Fruit fly (Drosophila melanogaster) whole organism, wandering third instar larva: Measurements from ENCODE around the gene CG33267.

Source experiments
- Abd-B ChIP-seq: fragments of >200 bp; optimal IDR thresholded peaks from 2 replicates; lab custom pipeline; 2017; ENCODE audit warnings: missing biosample characterization, missing genetic modification characterization
- CG32264 ChIP-seq: fragments of 200-800 bp; sonication (Bioruptor generic); optimal IDR thresholded peaks from 2 replicates; lab custom pipeline; 2016; ENCODE audit warnings: missing biosample characterization, missing genetic modification characterization
- CG9705 ChIP-seq: fragments of 200-800 bp; sonication (Bioruptor generic); optimal IDR thresholded peaks from 2 replicates; lab custom pipeline; 2018; ENCODE audit warnings: missing biosample characterization, mild to moderate bottlenecking, missing genetic modification characterization
- CrebA ChIP-seq: fragments of 200-800 bp; sonication (Bioruptor generic); optimal IDR thresholded peaks from 2 replicates; lab custom pipeline; 2016; ENCODE audit warnings: missing biosample characterization, mild to moderate bottlenecking, missing genetic modification characterization, borderline replicate concordance
- Dfd ChIP-seq: fragments of >200 bp; optimal IDR thresholded peaks from 2 replicates; lab custom pipeline; 2017; ENCODE audit warnings: missing biosample characterization, missing genetic modification characterization
- Dif ChIP-seq: fragments of 200-275, 200-300 bp; sonication (Bioruptor generic); optimal IDR thresholded peaks from 2 replicates; lab custom pipeline; 2018; ENCODE audit warnings: missing biosample characterization, missing genetic modification characterization; ENCODE audit not compliant: partially characterized antibody
- GATAd ChIP-seq: sonication (Bioruptor generic); optimal IDR thresholded peaks from 2 replicates; lab custom pipeline; 2016; ENCODE audit warnings: missing biosample characterization, missing genetic modification characterization
- HLH106 ChIP-seq: fragments of 200-800 bp; optimal IDR thresholded peaks from 3 replicates; lab custom pipeline; 2019; ENCODE audit warnings: missing biosample characterization, mild to moderate bottlenecking, missing genetic modification characterization, moderate library complexity
- Hnf4 ChIP-seq: fragments of 200-800 bp; sonication (Bioruptor generic); optimal IDR thresholded peaks from 2 replicates; lab custom pipeline; 2016; ENCODE audit warnings: missing biosample characterization, mild to moderate bottlenecking, missing genetic modification characterization
- Hr78 ChIP-seq: fragments of >200 bp; optimal IDR thresholded peaks from 2 replicates; lab custom pipeline; 2017; ENCODE audit warnings: missing biosample characterization, missing genetic modification characterization
- Hr83 ChIP-seq: fragments of 200-300 bp; sonication (Bioruptor generic); optimal IDR thresholded peaks from 2 replicates; lab custom pipeline; 2016; ENCODE audit warnings: missing biosample characterization, mild to moderate bottlenecking, missing genetic modification characterization, moderate library complexity; ENCODE audit not compliant: poor library complexity, severe bottlenecking
- Jra ChIP-seq: sonication (Bioruptor generic); optimal IDR thresholded peaks from 2 replicates; lab custom pipeline; 2016; ENCODE audit warnings: missing biosample characterization, missing genetic modification characterization
- Mio ChIP-seq: sonication (Bioruptor generic); optimal IDR thresholded peaks from 2 replicates; lab custom pipeline; 2016; ENCODE audit warnings: missing biosample characterization, missing genetic modification characterization
- Myc ChIP-seq: fragments of >200 bp; optimal IDR thresholded peaks from 2 replicates; lab custom pipeline; 2017
- N ChIP-seq: fragments of >200 bp; optimal IDR thresholded peaks from 2 replicates; lab custom pipeline; 2018; ENCODE audit warnings: missing biosample characterization, missing external identifiers, missing genetic modification characterization
- OdsH ChIP-seq: fragments of 200-800 bp; sonication (Bioruptor generic); optimal IDR thresholded peaks from 2 replicates; lab custom pipeline; 2016; ENCODE audit warnings: missing biosample characterization, mild to moderate bottlenecking, missing genetic modification characterization
- Rel ChIP-seq, 2 experiments: fragments of 200-800 bp; sonication (Bioruptor generic) in 1 of 2; optimal IDR thresholded peaks; 2 replicates in 1 of 2; 3 replicates in 1 of 2; lab custom pipeline; 2016 to 2019; ENCODE audit warnings: mild to moderate bottlenecking in 2 of 2, missing biosample characterization in 2 of 2, missing genetic modification characterization in 2 of 2, moderate library complexity in 1 of 2
- Sp1 ChIP-seq: fragments of 200-800 bp; sonication (Bioruptor generic); optimal IDR thresholded peaks from 3 replicates; lab custom pipeline; 2019; ENCODE audit warnings: missing biosample characterization, mild to moderate bottlenecking, missing genetic modification characterization, moderate library complexity
- Vsx2 ChIP-seq: fragments of 200-300, 225-300 bp; sonication (Bioruptor generic); optimal IDR thresholded peaks from 2 replicates; lab custom pipeline; 2018; ENCODE audit warnings: missing biosample characterization, missing genetic modification characterization; ENCODE audit not compliant: partially characterized antibody
- br ChIP-seq: fragments of 200-800 bp; sonication (Bioruptor generic); optimal IDR thresholded peaks from 2 replicates; lab custom pipeline; 2016; ENCODE audit warnings: missing biosample characterization, missing genetic modification characterization
- brk ChIP-seq: fragments of 200-800 bp; sonication (Bioruptor generic); optimal IDR thresholded peaks from 2 replicates; lab custom pipeline; 2016; ENCODE audit warnings: missing biosample characterization, mild to moderate bottlenecking, missing genetic modification characterization
- dl ChIP-seq, 2 experiments: fragments of 175-275, 200-275 bp in 1 of 2; fragments of 200-275 bp in 1 of 2; sonication (Bioruptor generic); optimal IDR thresholded peaks; lab custom pipeline; 2018; ENCODE audit warnings: mild to moderate bottlenecking in 2 of 2, missing biosample characterization in 2 of 2, missing genetic modification characterization in 2 of 2, moderate library complexity in 2 of 2; ENCODE audit not compliant: partially characterized antibody in 2 of 2, insufficient read depth in 1 of 2
- dmrt93B ChIP-seq: fragments of 200-800 bp; sonication (Bioruptor generic); optimal IDR thresholded peaks from 2 replicates; lab custom pipeline; 2018; ENCODE audit warnings: missing biosample characterization, mild to moderate bottlenecking, missing genetic modification characterization
- dsf ChIP-seq: sonication (Bioruptor generic); optimal IDR thresholded peaks from 2 replicates; lab custom pipeline; 2016; ENCODE audit warnings: missing biosample characterization, missing genetic modification characterization, borderline replicate concordance
- ey ChIP-seq: fragments of 200-800 bp; sonication (Bioruptor generic); optimal IDR thresholded peaks from 2 replicates; lab custom pipeline; 2016; ENCODE audit warnings: missing biosample characterization, missing genetic modification characterization
- foxo ChIP-seq, 2 experiments: fragments of 200-800 bp; sonication (Bioruptor generic); optimal IDR thresholded peaks; 2 replicates in 1 of 2; 3 replicates in 1 of 2; lab custom pipeline; 2016 to 2017; ENCODE audit warnings: missing biosample characterization in 2 of 2, missing genetic modification characterization in 2 of 2
- fru ChIP-seq: fragments of 200-800 bp; sonication (Bioruptor generic); optimal IDR thresholded peaks from 3 replicates; lab custom pipeline; 2016; ENCODE audit warnings: missing biosample characterization, mild to moderate bottlenecking, missing genetic modification characterization
- h ChIP-seq: fragments of 200-800 bp; sonication (Bioruptor generic); optimal IDR thresholded peaks from 3 replicates; lab custom pipeline; 2016; ENCODE audit warnings: missing biosample characterization, mild to moderate bottlenecking, missing genetic modification characterization
- jim ChIP-seq: fragments of 175-275, 200-325 bp; sonication (Bioruptor generic); optimal IDR thresholded peaks from 2 replicates; lab custom pipeline; 2016; ENCODE audit warnings: missing biosample characterization, mild to moderate bottlenecking, missing genetic modification characterization
- lola ChIP-seq: fragments of >200 bp; optimal IDR thresholded peaks from 2 replicates; lab custom pipeline; 2017; ENCODE audit warnings: missing biosample characterization, missing genetic modification characterization
- pan ChIP-seq: fragments of >200 bp; optimal IDR thresholded peaks from 2 replicates; lab custom pipeline; 2017
- psq ChIP-seq: fragments of 200-800 bp; sonication (Bioruptor generic); optimal IDR thresholded peaks from 3 replicates; lab custom pipeline; 2017; ENCODE audit warnings: missing biosample characterization, mild to moderate bottlenecking, missing genetic modification characterization, moderate library complexity
- rgr ChIP-seq: fragments of 200-800 bp; sonication (Bioruptor generic); optimal IDR thresholded peaks from 3 replicates; lab custom pipeline; 2016; ENCODE audit warnings: missing biosample characterization, mild to moderate bottlenecking, missing genetic modification characterization
- sage ChIP-seq: fragments of 200-800 bp; sonication (Bioruptor generic); optimal IDR thresholded peaks from 2 replicates; lab custom pipeline; 2016; ENCODE audit warnings: missing biosample characterization, mild to moderate bottlenecking, missing genetic modification characterization
- sv ChIP-seq: fragments of 200-800 bp; sonication (Bioruptor generic); optimal IDR thresholded peaks from 3 replicates; lab custom pipeline; 2016; ENCODE audit warnings: missing biosample characterization, missing genetic modification characterization
- tai ChIP-seq: sonication (Bioruptor generic); optimal IDR thresholded peaks from 2 replicates; lab custom pipeline; 2016; ENCODE audit warnings: missing biosample characterization, missing genetic modification characterization
- usp ChIP-seq: fragments of >200 bp; optimal IDR thresholded peaks from 2 replicates; lab custom pipeline; 2017; ENCODE audit warnings: missing biosample characterization, missing genetic modification characterization
- woc ChIP-seq: sonication (Bioruptor generic); optimal IDR thresholded peaks from 2 replicates; lab custom pipeline; 2016; ENCODE audit warnings: missing biosample characterization, mild to moderate bottlenecking, missing genetic modification characterization

CG33267 gene

dm6 chr3L:11552996-11553671 is 11.1 kb upstream of the CG33267 start:
- TF ChIP-seq jim (no peak), CG9705 (GFP tag; lab: Kevin White, UChicago) (no peak), GATAd (GFP tag; lab: Kevin White, UChicago) (no peak), dmrt93B (no peak), fru (GFP tag; lab: Kevin White, UChicago) (peak; percentile 90), usp (GFP tag; lab: Kevin White, UChicago) (no peak), Jra (peak; percentile 32), HLH106 (no peak), psq (GFP tag; lab: Kevin White, UChicago) (peak; percentile 80), Sp1 (GFP tag; lab: Kevin White, UChicago) (peak; percentile 47), dsf (GFP tag; lab: Kevin White, UChicago) (no peak), CG32264 (GFP tag; lab: Kevin White, UChicago) (peak; percentile 24), Dfd (GFP tag; lab: Kevin White, UChicago) (no peak), pan (no peak), h (GFP tag; lab: Kevin White, UChicago) (peak; percentile 66), sv (GFP tag; lab: Kevin White, UChicago) (no peak), dl (GFP tag; optimal IDR thresholded peaks at IDR 0.05; lab: Kevin White, UChicago; ENCODE audit: insufficient read depth in 1 of 2, partially characterized antibody in 2 of 2) (peak; percentile 88 to 95), Hr83 (no peak), lola (GFP tag; lab: Kevin White, UChicago) (no peak), Mio (no peak), tai (GFP tag; lab: Kevin White, UChicago) (no peak), Hnf4 (peak; percentile 17), Myc (no peak), N (peak; percentile 70), rgr (peak; percentile 25), Dif (peak; percentile 99), foxo (GFP tag; optimal IDR thresholded peaks at IDR 0.05; lab: Kevin White, UChicago) (peak in 1 of 2 experiments; percentile 3), Hr78 (GFP tag; lab: Kevin White, UChicago) (no peak), br (GFP tag; lab: Kevin White, UChicago) (peak; percentile 1), Abd-B (GFP tag; lab: Kevin White, UChicago) (peak; percentile 34), sage (GFP tag; lab: Kevin White, UChicago) (peak; percentile 36), Vsx2 (GFP tag; lab: Kevin White, UChicago) (peak; percentile 65), CrebA (GFP tag; lab: Kevin White, UChicago) (peak; percentile 86), woc (GFP tag; lab: Kevin White, UChicago) (peak; percentile 0), ey (GFP tag; lab: Kevin White, UChicago) (no peak), brk (GFP tag; lab: Kevin White, UChicago) (peak; percentile 79), OdsH (GFP tag; lab: Kevin White, UChicago) (peak; percentile 35), Rel (GFP tag; optimal IDR thresholded peaks at IDR 0.05; lab: Kevin White, UChicago) (peak; percentile 34), Rel (tag; optimal IDR thresholded peaks at IDR 0.05; lab: Kevin White, UChicago) (peak; percentile 41)
- TF ChIP-seq, all 38 proteins: peak for 21

DNA sequence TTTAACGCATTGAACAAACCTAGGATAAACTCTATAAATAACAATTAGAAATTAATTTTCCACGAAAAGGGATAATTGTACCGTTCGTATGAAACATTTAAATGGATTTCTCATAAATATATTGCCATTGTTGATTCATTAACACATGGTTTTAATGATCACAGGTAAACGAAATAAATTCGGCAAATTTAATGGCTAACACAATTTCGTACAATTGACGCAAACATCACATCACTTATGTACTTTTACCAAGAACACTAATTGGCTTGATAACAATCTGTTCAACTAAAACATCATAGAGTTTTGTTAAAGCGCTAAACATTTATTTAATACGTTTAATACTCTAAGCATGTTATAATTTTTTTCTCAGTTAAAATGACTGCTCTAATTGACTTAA is 10.6 kb upstream of the CG33267 start:
- no peak for TF ChIP-seq sage (GFP tag; lab: Kevin White, UChicago)
- no peak for TF ChIP-seq CG9705 (GFP tag; lab: Kevin White, UChicago)
- peak; percentile 54 for TF ChIP-seq tai (GFP tag; lab: Kevin White, UChicago)
- TF ChIP-seq Myc: no peak
- TF ChIP-seq Hnf4: no peak

- TF ChIP-seq brk (GFP tag; lab: Kevin White, UChicago): peak; percentile 11
- TF ChIP-seq psq (GFP tag; lab: Kevin White, UChicago): peak; percentile 60
- TF ChIP-seq ey (GFP tag; lab: Kevin White, UChicago): peak; percentile 54
- TF ChIP-seq dl (GFP tag; optimal IDR thresholded peaks at IDR 0.05; lab: Kevin White, UChicago; ENCODE audit: insufficient read depth in 1 of 2, partially characterized antibody in 2 of 2): no peak
- peak; percentile 72 for TF ChIP-seq h (GFP tag; lab: Kevin White, UChicago)
- TF ChIP-seq Hnf4: peak; percentile 47
- TF ChIP-seq CG9705 (GFP tag; lab: Kevin White, UChicago): no peak
- TF ChIP-seq HLH106: peak; percentile 57
- TF ChIP-seq rgr: peak; percentile 44
- TF ChIP-seq foxo (GFP tag; optimal IDR thresholded peaks at IDR 0.05; lab: Kevin White, UChicago): peak in 1 of 2 experiments; percentile 60
- peak; percentile 47 for TF ChIP-seq fru (GFP tag; lab: Kevin White, UChicago)
- no peak for TF ChIP-seq Abd-B (GFP tag; lab: Kevin White, UChicago)
- no peak for TF ChIP-seq pan
- no peak for TF ChIP-seq dmrt93B
- TF ChIP-seq GATAd (GFP tag; lab: Kevin White, UChicago): no peak
- peak; percentile 38 for TF ChIP-seq Sp1 (GFP tag; lab: Kevin White, UChicago)
- TF ChIP-seq OdsH (GFP tag; lab: Kevin White, UChicago): peak; percentile 55
- TF ChIP-seq sage (GFP tag; lab: Kevin White, UChicago): peak; percentile 54
- TF ChIP-seq sv (GFP tag; lab: Kevin White, UChicago): peak; percentile 72
- TF ChIP-seq Mio: no peak
- peak; percentile 45 for TF ChIP-seq br (GFP tag; lab: Kevin White, UChicago)
These were observed 9.9 kb upstream of the CG33267 start for dm6 chr3L:11554338-11554737.
